Worm (Caenorhabditis elegans) whole organism, midembryonic: Measurements from ENCODE around the gene F07F6.2.

Experiments used
- T22C8.4 ChIP-seq: fragments of 200-800 bp; sonication (Bioruptor generic); IDR thresholded peaks from 2 replicates; pipeline ENCODE4 v1.3.6; 2022; ENCODE audit warnings: missing genetic modification characterization, missing compliant biosample characterization
- cog-1 ChIP-seq: sonication (generic microtip); optimal IDR thresholded peaks from 2 replicates; lab custom pipeline; 2016; ENCODE audit warnings: missing genetic modification characterization, missing compliant biosample characterization
- flt-1 ChIP-seq: fragments of 200-800 bp; sonication (Bioruptor generic); IDR thresholded peaks from 2 replicates; pipeline ENCODE4 v1.3.6; 2022; ENCODE audit warnings: missing genetic modification characterization, missing compliant biosample characterization
- ref-1 ChIP-seq: fragments of 200-800 bp; sonication (Bioruptor generic); conservative IDR thresholded peaks from 2 replicates; pipeline ENCODE4 v1.3.6; 2022; ENCODE audit warnings: missing genetic modification reagents, missing genetic modification characterization, missing compliant biosample characterization

DNA sequence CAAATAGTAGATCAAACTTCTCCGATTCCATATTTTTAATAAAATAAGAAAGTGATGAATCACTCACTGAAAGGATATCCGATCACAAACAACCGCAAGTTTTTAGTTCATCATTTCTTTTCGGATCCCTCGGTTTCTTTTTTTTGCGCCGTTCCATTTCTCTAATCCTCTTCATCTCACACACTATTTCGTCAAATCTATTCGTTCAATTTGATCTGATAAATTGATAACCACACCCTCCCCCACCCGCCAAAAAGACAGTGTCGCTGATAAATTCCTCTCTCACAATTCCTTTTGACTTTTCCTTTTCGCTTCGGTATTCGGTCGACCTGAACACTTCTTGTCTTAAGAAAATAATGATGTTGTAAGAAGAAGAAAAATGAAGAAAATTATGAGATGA, 29.5 kb downstream of the F07F6.2 start:
- no peak for TF ChIP-seq cog-1 (tag; lab: Kevin White, UChicago)
- no peak for TF ChIP-seq T22C8.4 (GFP tag; lab: Robert Waterston, UW)
- TF ChIP-seq ref-1 = no peak
- no peak for TF ChIP-seq flt-1 (GFP tag; lab: Robert Waterston, UW)
